Worm (Caenorhabditis elegans) whole organism, L4/young adult: ENCODE measurements around the gene F37C12.18.

Experiments used
- W03F9.2 ChIP-seq: fragments of 150-350 bp; optimal IDR thresholded peaks from 2 replicates; lab custom pipeline; 2014; ENCODE audit warnings: missing biosample characterization, missing genetic modification characterization
- dao-5 ChIP-seq: sonication (generic microtip); optimal IDR thresholded peaks from 2 replicates; lab custom pipeline; 2016; ENCODE audit warnings: missing genotype, missing genetic modification characterization, moderate library complexity, missing compliant biosample characterization

ce11 chrIII:7216924-7217521 is 21.8 kb upstream of the F37C12.18 start:
- TF ChIP-seq W03F9.2: no peak
- TF ChIP-seq dao-5: no peak
